Worm (Caenorhabditis elegans) whole organism, L4 larva: Measurements from ENCODE around the gene phf-32.

Source experiments
- ceh-32 ChIP-seq: sonication (generic microtip); optimal IDR thresholded peaks from 2 replicates; lab custom pipeline; 2016; ENCODE audit warnings: mild to moderate bottlenecking, missing genetic modification characterization, missing compliant biosample characterization; ENCODE audit not compliant: poor library complexity
- lin-13 ChIP-seq: fragments of 150-350 bp; optimal IDR thresholded peaks from 2 replicates; lab custom pipeline; 2014; ENCODE audit warnings: missing biosample characterization, missing genetic modification reagents, missing genetic modification characterization

DNA sequence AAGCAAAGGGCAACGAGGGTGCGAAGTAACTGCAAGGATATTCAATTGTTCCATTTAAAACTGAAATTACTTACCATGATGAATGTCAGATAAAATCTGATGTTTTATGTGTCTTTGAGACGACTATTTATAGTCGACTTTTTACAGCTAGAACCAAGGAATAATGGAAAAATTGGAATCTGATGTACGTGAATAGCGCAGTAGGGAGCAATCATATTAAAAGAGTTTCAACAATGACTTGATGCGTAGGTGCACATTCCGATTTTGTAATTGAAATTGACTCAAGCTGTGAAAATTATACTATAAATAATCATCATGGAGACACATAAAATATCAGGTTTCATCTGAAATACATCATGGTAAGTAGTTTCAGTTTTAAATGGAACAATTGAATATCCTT lies 36.6 kb downstream of the phf-32 start, which contains the start of the genes nspc-9 and nspc-10:
- TF ChIP-seq lin-13 (GFP tag; lab: Kevin White, UChicago) = no peak
- TF ChIP-seq ceh-32 = no peak
